Worm (Caenorhabditis elegans): ENCODE measurements around the gene C17C3.3.
"Not testable (repeated sequence)": the region's sequence is repeated elsewhere in the genome, so short reads cannot be mapped to it uniquely, and the experiment has no call there.

Gene C17C3.3

ce11 chrII:5561392-5561791 lies at the start of gene C17C3.3:
C17C3.3 (plus strand) TSS chrII:5561737.
- TF ChIP-seq unc-62 (GFP tag; optimal IDR thresholded peaks at IDR 0.05), result no peak

- TF ChIP-seq unc-62 (GFP tag; optimal IDR thresholded peaks at IDR 0.05), result no peak
Observed at ce11 chrII:5512473-5513097, 49.0 kb upstream of the C17C3.3 start.

- no peak for TF ChIP-seq unc-62 (GFP tag; optimal IDR thresholded peaks at IDR 0.05)
Observed at ce11 chrII:5514846-5515245, 46.7 kb upstream of the C17C3.3 start, which contains the start of gene sahd-1. sahd-1 (minus strand) TSS chrII:5514945.

- no peak for TF ChIP-seq unc-62 (GFP tag; optimal IDR thresholded peaks at IDR 0.05)
Observed at ce11 chrII:5515542-5515941, 46.0 kb upstream of the C17C3.3 start, which contains the start of gene ZK177.3. ZK177.3 (plus strand) TSS chrII:5515842.

ce11 chrII:5517643-5518042 lies 43.9 kb upstream of the C17C3.3 start, which contains the start of gene ZK177.9:
ZK177.9 (minus strand) TSS chrII:5517743.
- no peak for TF ChIP-seq unc-62 (GFP tag; optimal IDR thresholded peaks at IDR 0.05)

ce11 chrII:5518055-5518454 lies 43.5 kb upstream of the C17C3.3 start:
- no peak for TF ChIP-seq unc-62 (GFP tag; optimal IDR thresholded peaks at IDR 0.05)

ce11 chrII:5518910-5519309 lies 42.6 kb upstream of the C17C3.3 start, which contains the start of gene ZK177.2:
ZK177.2 (plus strand) TSS chrII:5519210.
- TF ChIP-seq unc-62 (GFP tag; optimal IDR thresholded peaks at IDR 0.05), result no peak

- TF ChIP-seq unc-62 (GFP tag; optimal IDR thresholded peaks at IDR 0.05), result no peak
Observed at ce11 chrII:5521411-5521810, 40.1 kb upstream of the C17C3.3 start, which contains the start of gene ZK177.12. ZK177.12 (plus strand) TSS chrII:5521711.

ce11 chrII:5522637-5523036 lies 38.9 kb upstream of the C17C3.3 start, which contains the start of gene ZK177.11:
ZK177.11 (plus strand) TSS chrII:5522937.
- TF ChIP-seq unc-62 (GFP tag; optimal IDR thresholded peaks at IDR 0.05), result no peak

ce11 chrII:5525297-5525696 lies 36.2 kb upstream of the C17C3.3 start, which contains the start of gene tbx-35:
tbx-35 (minus strand) TSS chrII:5525397.
- no peak for TF ChIP-seq unc-62 (GFP tag; optimal IDR thresholded peaks at IDR 0.05)

- TF ChIP-seq unc-62 (GFP tag; optimal IDR thresholded peaks at IDR 0.05), result no peak
Observed at ce11 chrII:5527841-5528240, 33.7 kb upstream of the C17C3.3 start, which contains the start of gene ZK177.1. ZK177.1 (plus strand) TSS chrII:5528141.

- no peak for TF ChIP-seq unc-62 (GFP tag; optimal IDR thresholded peaks at IDR 0.05)
Observed at ce11 chrII:5531855-5532328, 29.6 kb upstream of the C17C3.3 start, which contains the start of gene C17C3.9. C17C3.9 (minus strand) TSS chrII:5532278.

- no peak for TF ChIP-seq unc-62 (GFP tag; optimal IDR thresholded peaks at IDR 0.05)
Observed at ce11 chrII:5533642-5534041, 27.9 kb upstream of the C17C3.3 start, which contains the start of gene hlh-26. hlh-26 (minus strand) TSS chrII:5533742.

- not testable (repeated sequence) for TF ChIP-seq unc-62 (GFP tag; optimal IDR thresholded peaks at IDR 0.05)
Observed at ce11 chrII:5534939-5535338, 26.6 kb upstream of the C17C3.3 start, which contains the start of gene hlh-25. hlh-25 (plus strand) TSS chrII:5535239.

ce11 chrII:5537078-5537477 lies 24.5 kb upstream of the C17C3.3 start:
- no peak for TF ChIP-seq unc-62 (GFP tag; optimal IDR thresholded peaks at IDR 0.05)

ce11 chrII:5537524-5537923 lies 24.0 kb upstream of the C17C3.3 start, which contains the start of gene C17C3.11:
C17C3.11 (plus strand) TSS chrII:5537824.
- TF ChIP-seq unc-62 (GFP tag; optimal IDR thresholded peaks at IDR 0.05), result no peak

- TF ChIP-seq unc-62 (GFP tag; optimal IDR thresholded peaks at IDR 0.05), result not testable (repeated sequence)
Observed at ce11 chrII:5540113-5540512, 21.4 kb upstream of the C17C3.3 start, which contains the start of gene hlh-27. hlh-27 (minus strand) TSS chrII:5540213.

Measured in whole organism, dauer.